Fruit fly (Drosophila melanogaster): ENCODE data around the gene sala.
A peak's percentile ranks its signal among the peaks of the same experiment; 100 is the strongest.

The sala gene

dm6 chr2L:11498839-11499238 lies 14.3 kb downstream of the sala start, which contains the start of gene Cog8 (continued):
- TF ChIP-seq CG14667 (GFP tag; IDR thresholded peaks at IDR 0.05) (0 out of 2 replicates have a peak, but pooled peaks have one; percentile 10), sd (tag; optimal IDR thresholded peaks at IDR 0.05) (peak; percentile 38)

dm6 chr2L:11500649-11501048 lies 16.1 kb downstream of the sala start:
- TF ChIP-seq ATbp (GFP tag; optimal IDR thresholded peaks at IDR 0.05), result peak; percentile 1
- TF ChIP-seq HHEX (GFP tag; optimal IDR thresholded peaks at IDR 0.05), result no peak
- TF ChIP-seq pnt (GFP tag; optimal IDR thresholded peaks at IDR 0.05), result no peak
- TF ChIP-seq CG7839 (tag; optimal IDR thresholded peaks at IDR 0.05), result no peak
- TF ChIP-seq Deaf1 (tag; optimal IDR thresholded peaks at IDR 0.05), result peak; percentile 54

dm6 chr2L:11501427-11501968 lies 17.0 kb downstream of the sala start, which contains the start of gene spz4:
TSS of gene spz4 (plus strand) at chr2L:11501715.
- TF ChIP-seq luna (GFP tag; optimal IDR thresholded peaks at IDR 0.05) (no peak), CG18599 (GFP tag; optimal IDR thresholded peaks at IDR 0.05) (no peak), Trl (optimal IDR thresholded peaks at IDR 0.05) (peak in 1 of 2 experiments; percentile 2), Trl (GFP tag; optimal IDR thresholded peaks at IDR 0.05) (no peak), mam (GFP tag; optimal IDR thresholded peaks at IDR 0.05) (no peak), CG11504 (tag; optimal IDR thresholded peaks at IDR 0.05) (peak; percentile 42), H2.0 (GFP tag; IDR thresholded peaks at IDR 0.05) (no peak), Dp (GFP tag; optimal IDR thresholded peaks at IDR 0.05) (no peak), nmo (GFP tag; optimal IDR thresholded peaks at IDR 0.05) (no peak), nerfin-2 (GFP tag; IDR thresholded peaks at IDR 0.05; ENCODE audit: partially characterized antibody) (no peak), CoRest (tag; optimal IDR thresholded peaks at IDR 0.05) (peak; percentile 6), fru (optimal IDR thresholded peaks at IDR 0.05) (no peak), gem (tag; optimal IDR thresholded peaks at IDR 0.05) (peak; percentile 30), corto (GFP tag; optimal IDR thresholded peaks at IDR 0.05) (no peak), CG17361 (GFP tag; IDR thresholded peaks at IDR 0.05) (peak; percentile 41; the same call in 1 of the 3 replicates), CG32772 (GFP tag; IDR thresholded peaks at IDR 0.05) (0 out of 2 replicates have a peak, but pooled peaks have one; percentile 7), ranshi (GFP tag; IDR thresholded peaks at IDR 0.05) (no peak), vfl (GFP tag; optimal IDR thresholded peaks at IDR 0.05) (no peak), ken (GFP tag; IDR thresholded peaks at IDR 0.05) (peak; percentile 28; the same call in 1 of the 3 replicates), Med (GFP tag) (no peak), Rx (GFP tag; IDR thresholded peaks at IDR 0.05) (no peak), eyg (GFP tag; optimal IDR thresholded peaks at IDR 0.05) (no peak), lilli (GFP tag; optimal IDR thresholded peaks at IDR 0.05) (no peak), Chrac-16 (GFP tag; optimal IDR thresholded peaks at IDR 0.05) (no peak), so (GFP tag; IDR thresholded peaks at IDR 0.05) (no peak), slbo (GFP tag; IDR thresholded peaks at IDR 0.05) (peak; percentile 30; the same call in 1 of the 2 replicates), CG6854 (GFP tag; optimal IDR thresholded peaks at IDR 0.05) (no peak), CG8281 (tag; optimal IDR thresholded peaks at IDR 0.05) (no peak), CG10565 (GFP tag; optimal IDR thresholded peaks at IDR 0.05) (no peak), CG18476 (GFP tag; optimal IDR thresholded peaks at IDR 0.05) (no peak), dpn (GFP tag; optimal IDR thresholded peaks at IDR 0.05) (no peak), inv (GFP tag; IDR thresholded peaks at IDR 0.05; ENCODE audit: partially characterized antibody) (no peak), Sin3A (optimal IDR thresholded peaks at IDR 0.05) (no peak), Gug (GFP tag; IDR thresholded peaks at IDR 0.05) (0 out of 4 replicates have a peak, but pooled peaks have one; percentile 2), HLHmδ (GFP tag; optimal IDR thresholded peaks at IDR 0.05) (no peak), pho (GFP tag; optimal IDR thresholded peaks at IDR 0.05) (no peak), dati (GFP tag; IDR thresholded peaks at IDR 0.05) (no peak), amos (GFP tag; IDR thresholded peaks at IDR 0.05; ENCODE audit: partially characterized antibody) (no peak), al (GFP tag; IDR thresholded peaks at IDR 0.05) (peak; percentile 7; the same call in 1 of the 2 replicates), pzg (GFP tag; optimal IDR thresholded peaks at IDR 0.05) (no peak), Xbp1 (GFP tag; optimal IDR thresholded peaks at IDR 0.05) (peak; percentile 14)
